Worm (Caenorhabditis elegans) whole organism, young adult: Measurements from ENCODE around the gene B0303.16.

Source experiments
- B0035.1 ChIP-seq: sonication (generic microtip); optimal IDR thresholded peaks from 2 replicates; lab custom pipeline; 2016; ENCODE audit warnings: missing genetic modification characterization, mild to moderate bottlenecking, missing compliant biosample characterization, missing genotype, missing genetic modification reagents
- F23B12.7 ChIP-seq: sonication (generic microtip); optimal IDR thresholded peaks from 2 replicates; lab custom pipeline; 2017; ENCODE audit warnings: missing genetic modification characterization, mild to moderate bottlenecking, missing compliant biosample characterization, antibody characterized with exemption, moderate library complexity; ENCODE audit not compliant: insufficient read depth
- F37B4.10 ChIP-seq: fragments of 200-800 bp; sonication (Bioruptor generic); IDR thresholded peaks from 2 replicates; pipeline ENCODE4 v1.3.6; 2022; ENCODE audit warnings: missing genetic modification characterization, missing compliant biosample characterization
- K11D2.4 ChIP-seq: fragments of 200-800 bp; sonication (Bioruptor generic); IDR thresholded peaks from 2 replicates; pipeline ENCODE4 v1.3.6; 2022; ENCODE audit warnings: missing genetic modification reagents, missing genetic modification characterization, missing compliant biosample characterization
- T07F8.4 ChIP-seq: sonication (generic microtip); optimal IDR thresholded peaks from 2 replicates; lab custom pipeline; 2016; ENCODE audit warnings: mild to moderate bottlenecking, missing genetic modification characterization, moderate library complexity, missing compliant biosample characterization
- T26A5.8 ChIP-seq: sonication (generic microtip); optimal IDR thresholded peaks from 2 replicates; lab custom pipeline; 2016; ENCODE audit warnings: missing genetic modification characterization, missing compliant biosample characterization
- Y53G8AR.9 ChIP-seq: fragments of 200-800 bp; sonication (Bioruptor generic); conservative IDR thresholded peaks from 2 replicates; pipeline ENCODE4 v1.3.6; 2022; ENCODE audit warnings: missing genetic modification reagents, missing genetic modification characterization, missing compliant biosample characterization
- Y67H2A.10 ChIP-seq: fragments of 200-800 bp; sonication (Bioruptor generic); conservative IDR thresholded peaks from 2 replicates; pipeline ENCODE4 v1.3.6; 2022; ENCODE audit warnings: missing genetic modification reagents, missing genetic modification characterization, missing compliant biosample characterization
- Y79H2A.3 ChIP-seq: fragments of 200-800 bp; sonication (Bioruptor generic); conservative IDR thresholded peaks from 2 replicates; pipeline ENCODE4 v1.3.6; 2022; ENCODE audit warnings: missing genetic modification reagents, missing genetic modification characterization, missing compliant biosample characterization
- ama-1 ChIP-seq, 3 experiments: fragments of 150-350 bp in 1 of 3; sonication (generic microtip) in 2 of 3; optimal IDR thresholded peaks; 2 replicates each; lab custom pipeline; 2014 to 2018; ENCODE audit warnings: missing biosample characterization in 2 of 3, missing genetic modification characterization in 2 of 3, missing genetic modification reagents in 2 of 3
- athp-1 ChIP-seq: sonication (generic microtip); optimal IDR thresholded peaks from 2 replicates; lab custom pipeline; 2017; ENCODE audit warnings: mild to moderate bottlenecking, missing genetic modification characterization, missing compliant biosample characterization
- attf-5 ChIP-seq: fragments of 200-800 bp; sonication (Bioruptor generic); optimal IDR thresholded peaks from 2 replicates; lab custom pipeline; 2018; ENCODE audit warnings: mild to moderate bottlenecking, missing genetic modification characterization, missing compliant biosample characterization
- attf-6 ChIP-seq: fragments of 200-800 bp; sonication (Bioruptor generic); IDR thresholded peaks from 2 replicates; pipeline ENCODE4 v1.3.6; 2022; ENCODE audit warnings: missing genetic modification reagents, missing genetic modification characterization, missing compliant biosample characterization
- ccch-3 ChIP-seq: fragments of 200-800 bp; sonication (Bioruptor generic); optimal IDR thresholded peaks from 2 replicates; lab custom pipeline; 2018; ENCODE audit warnings: mild to moderate bottlenecking, missing genetic modification characterization, missing compliant biosample characterization
- cebp-1 ChIP-seq, 2 experiments: fragments of 200-800 bp in 1 of 2; sonication (Bioruptor generic) in 1 of 2; sonication (generic microtip) in 1 of 2; IDR thresholded peaks in 1 of 2; optimal IDR thresholded peaks in 1 of 2; 2 replicates each; pipeline versions ENCODE4 v1.3.6 to Lab custom; 2017 to 2022; ENCODE audit warnings: missing compliant biosample characterization in 2 of 2, missing genetic modification characterization in 2 of 2, mild to moderate bottlenecking in 1 of 2, missing genetic modification reagents in 1 of 2, moderate library complexity in 1 of 2
- ceh-40 ChIP-seq: fragments of 200-800 bp; sonication (Bioruptor generic); IDR thresholded peaks from 2 replicates; pipeline ENCODE4 v1.3.6; 2022; ENCODE audit warnings: missing genetic modification characterization, missing compliant biosample characterization
- ceh-58 ChIP-seq: fragments of 200-800 bp; sonication (Bioruptor generic); IDR thresholded peaks from 2 replicates; pipeline ENCODE4 v1.3.6; 2022; ENCODE audit warnings: missing genetic modification characterization, missing compliant biosample characterization
- ceh-79 ChIP-seq: sonication (generic microtip); optimal IDR thresholded peaks from 2 replicates; lab custom pipeline; 2017; ENCODE audit warnings: mild to moderate bottlenecking, missing genetic modification characterization, missing compliant biosample characterization
- chd-7 ChIP-seq: sonication (generic microtip); optimal IDR thresholded peaks from 2 replicates; lab custom pipeline; 2016; ENCODE audit warnings: mild to moderate bottlenecking, missing genetic modification characterization, moderate library complexity, missing compliant biosample characterization
- die-1 ChIP-seq: sonication (generic microtip); optimal IDR thresholded peaks from 2 replicates; lab custom pipeline; 2016; ENCODE audit warnings: missing genotype, mild to moderate bottlenecking, missing genetic modification characterization, missing compliant biosample characterization
- dpl-1 ChIP-seq: fragments of 150-350 bp; optimal IDR thresholded peaks from 2 replicates; lab custom pipeline; 2014; ENCODE audit warnings: missing biosample characterization, missing genetic modification reagents, missing genetic modification characterization
- egl-18 ChIP-seq: fragments of 200-800 bp; sonication (Bioruptor generic); IDR thresholded peaks from 2 replicates; pipeline ENCODE4 v1.3.6; 2022; ENCODE audit warnings: missing genetic modification reagents, missing genetic modification characterization, missing compliant biosample characterization
- egrh-3 ChIP-seq: fragments of 200-800 bp; sonication (Bioruptor generic); IDR thresholded peaks from 2 replicates; pipeline ENCODE4 v1.3.6; 2022; ENCODE audit warnings: missing genetic modification reagents, missing genetic modification characterization, missing compliant biosample characterization
- ekl-4 ChIP-seq: fragments of 200-800 bp; sonication (Bioruptor generic); IDR thresholded peaks from 2 replicates; pipeline ENCODE4 v1.3.6; 2022; ENCODE audit warnings: missing genetic modification reagents, missing genetic modification characterization, missing compliant biosample characterization
- ets-4 ChIP-seq: fragments of 200-800 bp; sonication (Bioruptor generic); optimal IDR thresholded peaks from 2 replicates; lab custom pipeline; 2018; ENCODE audit warnings: mild to moderate bottlenecking, missing genetic modification characterization, missing compliant biosample characterization
- him-1 ChIP-seq: sonication (generic microtip); optimal IDR thresholded peaks from 2 replicates; lab custom pipeline; 2016; ENCODE audit warnings: missing genotype, missing genetic modification reagents, missing genetic modification characterization, missing compliant biosample characterization
- hlh-12 ChIP-seq: sonication (generic microtip); optimal IDR thresholded peaks from 2 replicates; lab custom pipeline; 2016; ENCODE audit warnings: missing genetic modification characterization, missing compliant biosample characterization
- hlh-26 ChIP-seq: fragments of 200-800 bp; sonication (Bioruptor generic); conservative IDR thresholded peaks from 2 replicates; pipeline ENCODE4 v1.3.6; 2022; ENCODE audit warnings: missing genetic modification reagents, missing genetic modification characterization, missing compliant biosample characterization
- hmg-20 ChIP-seq: fragments of 200-800 bp; sonication (Bioruptor generic); IDR thresholded peaks from 2 replicates; pipeline ENCODE4 v1.3.6; 2022; ENCODE audit warnings: missing genetic modification reagents, missing genetic modification characterization, missing compliant biosample characterization
- lin-40 ChIP-seq: sonication (generic microtip); optimal IDR thresholded peaks from 2 replicates; lab custom pipeline; 2016; ENCODE audit warnings: missing genetic modification characterization, mild to moderate bottlenecking, missing compliant biosample characterization, missing genotype, missing genetic modification reagents
- lin-54 ChIP-seq: fragments of 200-800 bp; sonication (Bioruptor generic); optimal IDR thresholded peaks from 2 replicates; lab custom pipeline; 2018; ENCODE audit warnings: mild to moderate bottlenecking, missing genetic modification characterization, missing compliant biosample characterization
- lsy-27 ChIP-seq: sonication (generic microtip); optimal IDR thresholded peaks from 2 replicates; lab custom pipeline; 2017; ENCODE audit warnings: missing genetic modification characterization, mild to moderate bottlenecking, missing compliant biosample characterization, antibody characterized with exemption, missing genotype, borderline replicate concordance; ENCODE audit not compliant: insufficient read depth
- madf-10 ChIP-seq: sonication (generic microtip); optimal IDR thresholded peaks from 2 replicates; lab custom pipeline; 2016; ENCODE audit warnings: mild to moderate bottlenecking, missing genetic modification characterization, missing compliant biosample characterization
- madf-6 ChIP-seq: fragments of 200-800 bp; sonication (Bioruptor generic); IDR thresholded peaks from 2 replicates; pipeline ENCODE4 v1.3.6; 2022; ENCODE audit warnings: missing genetic modification reagents, missing genetic modification characterization, missing compliant biosample characterization
- madf-8 ChIP-seq: fragments of 200-800 bp; sonication (Bioruptor generic); conservative IDR thresholded peaks from 2 replicates; pipeline ENCODE4 v1.3.6; 2022; ENCODE audit warnings: missing genetic modification reagents, missing genetic modification characterization, missing compliant biosample characterization
- mcd-1 ChIP-seq: fragments of 200-800 bp; sonication (Bioruptor generic); IDR thresholded peaks from 2 replicates; pipeline ENCODE4 v1.3.6; 2022; ENCODE audit warnings: missing genetic modification reagents, missing genetic modification characterization, missing compliant biosample characterization
- nfya-2 ChIP-seq: fragments of 200-800 bp; sonication (Bioruptor generic); IDR thresholded peaks from 2 replicates; pipeline ENCODE4 v1.3.6; 2022; ENCODE audit warnings: missing genetic modification reagents, missing genetic modification characterization, missing compliant biosample characterization
- nhr-179 ChIP-seq: sonication (generic microtip); optimal IDR thresholded peaks from 2 replicates; lab custom pipeline; 2016; ENCODE audit warnings: mild to moderate bottlenecking, missing genetic modification characterization, missing compliant biosample characterization
- pha-4 ChIP-seq: fragments of 150-350 bp; sonication (generic microtip); optimal IDR thresholded peaks from 2 replicates; lab custom pipeline; 2014; ENCODE audit warnings: missing biosample characterization, missing genetic modification reagents, missing genetic modification characterization
- snpc-1.3 ChIP-seq: sonication (generic microtip); optimal IDR thresholded peaks from 2 replicates; lab custom pipeline; 2017; ENCODE audit warnings: missing genetic modification characterization, mild to moderate bottlenecking, missing compliant biosample characterization, antibody characterized with exemption, moderate library complexity, missing genotype, missing genetic modification reagents; ENCODE audit not compliant: insufficient read depth
- unc-130 ChIP-seq: sonication (generic microtip); optimal IDR thresholded peaks from 2 replicates; lab custom pipeline; 2016; ENCODE audit warnings: missing genetic modification reagents, missing genetic modification characterization, missing compliant biosample characterization
- unc-62 ChIP-seq: fragments of 150-350 bp; optimal IDR thresholded peaks from 2 replicates; lab custom pipeline; 2014; ENCODE audit warnings: missing biosample characterization, missing genetic modification reagents, missing genetic modification characterization
- ztf-3 ChIP-seq: fragments of 200-800 bp; sonication (Bioruptor generic); optimal IDR thresholded peaks from 2 replicates; lab custom pipeline; 2018; ENCODE audit warnings: mild to moderate bottlenecking, missing genetic modification characterization, missing compliant biosample characterization
- ztf-6 ChIP-seq: fragments of 200-800 bp; sonication (Bioruptor generic); IDR thresholded peaks from 2 replicates; pipeline ENCODE4 v1.3.6; 2022; ENCODE audit warnings: missing genetic modification reagents, missing genetic modification characterization, missing compliant biosample characterization

B0303.16 gene

DNA sequence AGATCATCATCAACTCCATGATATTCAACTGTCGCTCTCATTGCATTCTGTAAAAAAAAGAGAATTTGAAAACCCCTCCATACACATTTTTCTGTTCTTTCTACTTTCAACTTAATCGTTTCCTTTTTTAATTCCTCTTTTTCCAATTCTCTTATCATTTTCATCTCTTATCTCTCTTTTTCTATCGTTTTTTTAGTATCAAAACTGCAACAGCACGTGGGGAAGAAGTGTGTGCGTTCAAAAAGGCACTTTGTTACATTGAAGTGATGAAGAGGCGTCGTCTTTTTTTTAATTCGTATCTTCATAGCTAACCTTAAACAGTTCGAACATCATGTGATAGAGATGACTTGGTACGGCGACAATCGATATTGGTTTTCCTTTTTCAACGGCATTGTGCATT lies 34.3 kb downstream of the B0303.16 start (continued):
- TF ChIP-seq egrh-3 (GFP tag; lab: Robert Waterston, UW) (no peak), athp-1 (tag; lab: Kevin White, UChicago) (no peak), T07F8.4 (tag; lab: Kevin White, UChicago) (no peak), B0035.1 (no peak), snpc-1.3 (tag; lab: Kevin White, UChicago) (no peak), egl-18 (GFP tag; lab: Robert Waterston, UW) (no peak), Y67H2A.10 (GFP tag; lab: Robert Waterston, UW) (no peak), nfya-2 (GFP tag; lab: Robert Waterston, UW) (no peak), Y53G8AR.9 (GFP tag; lab: Robert Waterston, UW) (no peak), madf-10 (tag; lab: Kevin White, UChicago) (no peak), hlh-12 (tag; lab: Kevin White, UChicago) (no peak), madf-8 (GFP tag; lab: Robert Waterston, UW) (no peak), K11D2.4 (GFP tag; lab: Robert Waterston, UW) (0 out of 2 replicates have a peak, but pooled peaks have one; percentile 15), lin-40 (tag; lab: Kevin White, UChicago) (peak; percentile 64), attf-6 (GFP tag; lab: Robert Waterston, UW) (no peak), ccch-3 (GFP tag; lab: Kevin White, UChicago) (no peak), ztf-3 (GFP tag; lab: Kevin White, UChicago) (no peak), Y79H2A.3 (GFP tag; lab: Robert Waterston, UW) (no peak), ceh-58 (no peak), die-1 (tag; lab: Kevin White, UChicago) (no peak), cebp-1 (GFP tag; IDR thresholded peaks at IDR 0.05; lab: Robert Waterston, UW) (no peak), cebp-1 (tag; optimal IDR thresholded peaks at IDR 0.05; lab: Kevin White, UChicago) (peak; percentile 47), nhr-179 (no peak), hlh-26 (GFP tag; lab: Robert Waterston, UW) (no peak), ceh-79 (no peak), madf-6 (no peak), dpl-1 (GFP tag; lab: Kevin White, UChicago) (no peak), ekl-4 (0 out of 2 replicates have a peak, but pooled peaks have one; percentile 28), mcd-1 (no peak)
- TF ChIP-seq, all 124 proteins: peak for 13

DNA sequence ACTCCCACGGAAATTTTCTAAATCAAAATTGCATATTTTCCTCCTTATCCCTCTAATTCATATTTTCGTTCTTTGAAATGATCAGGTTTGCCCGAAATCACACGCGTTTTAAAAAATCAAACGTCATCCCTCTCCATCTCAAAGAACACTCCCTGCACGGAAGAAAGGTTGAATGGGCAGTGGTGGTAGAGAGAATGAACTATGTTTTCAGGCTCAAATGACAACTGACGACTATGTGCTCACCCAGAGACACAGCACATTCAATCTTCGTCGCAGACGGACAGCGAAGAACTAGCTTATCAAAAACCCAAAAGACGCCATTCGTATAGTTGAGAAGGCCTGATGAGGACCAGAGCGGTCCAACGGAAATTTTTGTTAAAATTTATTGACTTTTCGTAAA lies 34.9 kb downstream of the B0303.16 start:
- 0 out of 2 replicates have a peak, but pooled peaks have one; percentile 46 for TF ChIP-seq F37B4.10 (GFP tag; lab: Robert Waterston, UW)
- no peak for TF ChIP-seq lin-54 (GFP tag; lab: Kevin White, UChicago)
- TF ChIP-seq, all 124 proteins: peak for 1

DNA sequence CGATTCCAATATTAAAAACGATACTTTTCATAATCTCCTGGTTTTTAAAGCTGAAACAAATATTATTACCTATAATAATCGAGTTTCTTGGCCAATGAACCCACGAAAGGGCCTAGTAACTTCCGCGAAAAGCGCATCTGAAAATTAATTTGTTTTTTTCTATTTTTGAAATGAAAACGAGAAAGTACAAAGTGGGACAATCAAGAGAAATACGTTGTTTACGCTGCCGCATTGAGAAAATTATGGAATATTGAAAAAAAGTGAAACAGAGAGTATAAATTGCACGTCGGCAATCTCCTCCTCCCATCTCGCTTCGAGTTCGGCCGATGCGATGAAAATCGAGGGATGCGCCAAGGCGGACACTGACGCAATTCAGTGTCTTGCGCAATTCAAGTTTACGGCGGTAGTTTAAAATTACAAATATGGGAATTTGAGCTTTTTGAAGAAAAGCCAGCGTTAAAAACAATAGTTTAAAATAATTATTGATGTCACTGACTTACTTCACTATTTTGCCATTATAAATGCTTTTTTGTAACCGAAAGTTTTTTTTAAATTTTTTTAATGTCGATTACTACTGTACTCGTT lies 36.5 kb downstream of the B0303.16 start, which contains the start of gene pdhk-2:
Gene pdhk-2 (minus strand): TSS at position 137 of the 585 bp plus-strand sequence.
- TF ChIP-seq hmg-20 (GFP tag; lab: Robert Waterston, UW): peak; percentile 75; the same call in 1 of the 2 replicates
- no peak for TF ChIP-seq lsy-27
- TF ChIP-seq attf-5: peak; percentile 89
- peak; percentile 64 for TF ChIP-seq unc-130 (GFP tag; lab: Kevin White, UChicago)
- TF ChIP-seq egl-18 (GFP tag; lab: Robert Waterston, UW): no peak
- peak; percentile 69 for TF ChIP-seq chd-7 (tag; lab: Kevin White, UChicago)
- peak; percentile 96 for TF ChIP-seq dpl-1 (GFP tag; lab: Kevin White, UChicago)
- peak; percentile 82 for TF ChIP-seq F23B12.7
- TF ChIP-seq ceh-40: no peak
- peak; percentile 92 for TF ChIP-seq him-1
- TF ChIP-seq T26A5.8: no peak
- no peak for TF ChIP-seq ztf-6
- no peak for TF ChIP-seq unc-62
- TF ChIP-seq madf-6: peak; percentile 89
- peak; percentile 21 for TF ChIP-seq ama-1 (optimal IDR thresholded peaks at IDR 0.05; lab: Kevin White, UChicago)
- no peak for TF ChIP-seq ama-1 (GFP tag; optimal IDR thresholded peaks at IDR 0.05; lab: Kevin White, UChicago)
- peak; percentile 3 for TF ChIP-seq ets-4 (GFP tag; lab: Kevin White, UChicago)
- peak; percentile 46 for TF ChIP-seq pha-4 (tag; lab: Kevin White, UChicago)
- 0 out of 2 replicates have a peak, but pooled peaks have one; percentile 45 for TF ChIP-seq Y79H2A.3 (GFP tag; lab: Robert Waterston, UW)
- TF ChIP-seq die-1 (tag; lab: Kevin White, UChicago): peak; percentile 27
- TF ChIP-seq Y53G8AR.9 (GFP tag; lab: Robert Waterston, UW): peak; percentile 90
